Worm (Caenorhabditis elegans) whole organism, early embryonic: ENCODE data around the gene marc-1.

Experiments
- B0310.2 ChIP-seq: sonication (generic microtip); optimal IDR thresholded peaks from 2 replicates; lab custom pipeline; 2016; ENCODE audit warnings: mild to moderate bottlenecking, missing genetic modification characterization, missing compliant biosample characterization
- aly-1 ChIP-seq: sonication (generic microtip); optimal IDR thresholded peaks from 2 replicates; lab custom pipeline; 2016; ENCODE audit warnings: missing genetic modification characterization, missing compliant biosample characterization
- ama-1 ChIP-seq: fragments of 150-350 bp; optimal IDR thresholded peaks from 2 replicates; lab custom pipeline; 2014
- ets-7 ChIP-seq: sonication (generic microtip); optimal IDR thresholded peaks from 2 replicates; lab custom pipeline; 2016; ENCODE audit warnings: missing genotype, missing genetic modification characterization, missing compliant biosample characterization
- flt-1 ChIP-seq: fragments of 200-800 bp; sonication (Bioruptor generic); IDR thresholded peaks from 2 replicates; pipeline ENCODE4 v1.3.6; 2022; ENCODE audit warnings: missing genetic modification characterization, missing compliant biosample characterization
- hmbx-1 ChIP-seq: sonication (generic microtip); optimal IDR thresholded peaks from 2 replicates; lab custom pipeline; 2016; ENCODE audit warnings: mild to moderate bottlenecking, missing genetic modification characterization, missing compliant biosample characterization
- hmg-4 ChIP-seq: fragments of 200-800 bp; sonication (Bioruptor generic); optimal IDR thresholded peaks from 2 replicates; lab custom pipeline; 2018; ENCODE audit warnings: mild to moderate bottlenecking, missing genetic modification characterization, missing compliant biosample characterization
- hnd-1 ChIP-seq: sonication (generic microtip); optimal IDR thresholded peaks from 2 replicates; lab custom pipeline; 2016; ENCODE audit warnings: missing genetic modification characterization, missing compliant biosample characterization
- pes-1 ChIP-seq: fragments of 200-800 bp; sonication (Bioruptor generic); IDR thresholded peaks from 2 replicates; pipeline ENCODE4 v1.3.6; 2022; ENCODE audit warnings: missing genetic modification reagents, missing genetic modification characterization, missing compliant biosample characterization
- scrt-1 ChIP-seq: fragments of 200-800 bp; sonication (Bioruptor generic); IDR thresholded peaks from 2 replicates; pipeline ENCODE4 v1.3.6; 2022; ENCODE audit warnings: missing genetic modification characterization, missing compliant biosample characterization
- sea-1 ChIP-seq: fragments of 200-800 bp; sonication (Bioruptor generic); conservative IDR thresholded peaks from 2 replicates; pipeline ENCODE4 v1.3.6; 2022; ENCODE audit warnings: missing genetic modification characterization, missing compliant biosample characterization
- tbx-11 ChIP-seq: fragments of 200-800 bp; sonication (Bioruptor generic); IDR thresholded peaks from 2 replicates; pipeline ENCODE4 v1.3.6; 2022; ENCODE audit warnings: missing genetic modification characterization, missing compliant biosample characterization
- tbx-37 ChIP-seq: fragments of 200-800 bp; sonication (Bioruptor generic); conservative IDR thresholded peaks from 2 replicates; pipeline ENCODE4 v1.3.6; 2022; ENCODE audit warnings: missing genetic modification reagents, missing genetic modification characterization, missing compliant biosample characterization
- tra-4 ChIP-seq: sonication (generic microtip); optimal IDR thresholded peaks from 2 replicates; lab custom pipeline; 2017; ENCODE audit warnings: missing genetic modification characterization, missing compliant biosample characterization

ce11 chrV:9764552-9764951 is 25.1 kb downstream of the marc-1 start:
- TF ChIP-seq tra-4 (tag; lab: Kevin White, UChicago) (no peak), sea-1 (GFP tag; lab: Robert Waterston, UW) (no peak), tbx-37 (GFP tag; lab: Robert Waterston, UW) (no peak), ama-1 (no peak), pes-1 (GFP tag; lab: Robert Waterston, UW) (no peak), ets-7 (tag; lab: Kevin White, UChicago) (no peak), flt-1 (GFP tag; lab: Robert Waterston, UW) (no peak), hmg-4 (GFP tag; lab: Kevin White, UChicago) (no peak), B0310.2 (tag; lab: Kevin White, UChicago) (no peak), scrt-1 (GFP tag; lab: Robert Waterston, UW) (no peak), aly-1 (tag; lab: Kevin White, UChicago) (no peak), tbx-11 (no peak), hmbx-1 (tag; lab: Kevin White, UChicago) (no peak), hnd-1 (tag; lab: Kevin White, UChicago) (no peak)
